Worm (Caenorhabditis elegans) whole organism, L4 larva: Measurements from ENCODE around the gene srx-119.

Source experiments
- D1046.2 ChIP-seq: fragments of 200-800 bp; sonication (Bioruptor generic); IDR thresholded peaks from 2 replicates; pipeline ENCODE4 v1.3.6; 2022; ENCODE audit warnings: missing genetic modification characterization, missing compliant biosample characterization
- F44E2.7 ChIP-seq: fragments of 200-800 bp; sonication (Bioruptor generic); IDR thresholded peaks from 2 replicates; pipeline ENCODE4 v2.1.2; 2022; ENCODE audit warnings: missing genetic modification characterization, missing compliant biosample characterization
- Y105C5A.15 ChIP-seq: fragments of 200-800 bp; sonication (Bioruptor generic); IDR thresholded peaks from 2 replicates; pipeline ENCODE4 v1.3.6; 2022; ENCODE audit warnings: missing genetic modification characterization, missing compliant biosample characterization
- Y75B8A.6 ChIP-seq: fragments of 200-800 bp; sonication (Bioruptor generic); IDR thresholded peaks from 2 replicates; pipeline ENCODE4 v1.3.6; 2022; ENCODE audit warnings: missing genetic modification reagents, missing genetic modification characterization, missing compliant biosample characterization
- arid-1 ChIP-seq: fragments of 200-800 bp; sonication (Bioruptor generic); conservative IDR thresholded peaks from 2 replicates; pipeline ENCODE4 v1.3.6; 2022; ENCODE audit warnings: missing genetic modification reagents, missing genetic modification characterization, missing compliant biosample characterization
- attf-4 ChIP-seq: sonication (generic microtip); optimal IDR thresholded peaks from 3 replicates; lab custom pipeline; 2017; ENCODE audit warnings: missing biosample characterization, missing genetic modification characterization
- ceh-20 ChIP-seq: fragments of 200-800 bp; sonication (Bioruptor generic); IDR thresholded peaks from 2 replicates; pipeline ENCODE4 v1.3.6; 2022; ENCODE audit warnings: missing genetic modification reagents, missing genetic modification characterization, missing compliant biosample characterization
- ceh-44 ChIP-seq: fragments of 200-800 bp; sonication (Bioruptor generic); IDR thresholded peaks from 2 replicates; pipeline ENCODE4 v1.3.6; 2022; ENCODE audit warnings: missing genetic modification reagents, missing genetic modification characterization, missing compliant biosample characterization
- ces-1 ChIP-seq: fragments of 150-350 bp; sonication (generic microtip); optimal IDR thresholded peaks from 4 replicates; lab custom pipeline; 2014; ENCODE audit warnings: missing biosample characterization, missing genetic modification reagents, missing genetic modification characterization
- cey-2 ChIP-seq: sonication (generic microtip); optimal IDR thresholded peaks from 3 replicates; lab custom pipeline; 2017; ENCODE audit warnings: missing genetic modification characterization, mild to moderate bottlenecking, missing compliant biosample characterization, antibody characterized with exemption, borderline replicate concordance; ENCODE audit not compliant: insufficient read depth
- ctbp-1 ChIP-seq: fragments of 200-800 bp; sonication (Bioruptor generic); IDR thresholded peaks from 2 replicates; pipeline ENCODE4 v1.3.6; 2022; ENCODE audit warnings: missing genetic modification reagents, missing genetic modification characterization, missing compliant biosample characterization
- daf-16 ChIP-seq, 3 experiments: sonication (generic microtip); optimal IDR thresholded peaks; 2 replicates each; lab custom pipeline; 2016 to 2017; ENCODE audit warnings: missing genetic modification characterization in 3 of 3, missing genetic modification reagents in 3 of 3, mild to moderate bottlenecking in 2 of 3, missing compliant biosample characterization in 2 of 3, missing biosample characterization in 1 of 3, moderate library complexity in 1 of 3
- dmd-6 ChIP-seq: fragments of 200-800 bp; sonication (Bioruptor generic); IDR thresholded peaks from 2 replicates; pipeline ENCODE4 v1.3.6; 2022; ENCODE audit warnings: missing genetic modification reagents, missing genetic modification characterization, missing compliant biosample characterization
- dmd-8 ChIP-seq: fragments of 200-800 bp; sonication (Bioruptor generic); IDR thresholded peaks from 2 replicates; pipeline ENCODE4 v1.3.6; 2022; ENCODE audit warnings: missing genetic modification characterization, missing compliant biosample characterization
- dve-1 ChIP-seq: sonication (generic microtip); optimal IDR thresholded peaks from 2 replicates; lab custom pipeline; 2017; ENCODE audit warnings: antibody characterized with exemption, mild to moderate bottlenecking, missing genetic modification characterization, missing compliant biosample characterization; ENCODE audit not compliant: insufficient read depth
- fkh-10 ChIP-seq: fragments of 150-350 bp; optimal IDR thresholded peaks from 2 replicates; lab custom pipeline; 2014; ENCODE audit warnings: missing biosample characterization, missing genetic modification reagents, missing genetic modification characterization
- hlh-11 ChIP-seq: fragments of 200-800 bp; sonication (Bioruptor generic); optimal IDR thresholded peaks from 2 replicates; lab custom pipeline; 2018; ENCODE audit warnings: mild to moderate bottlenecking, missing genetic modification characterization, missing compliant biosample characterization
- hmg-1.1 ChIP-seq: fragments of 200-800 bp; sonication (Bioruptor generic); IDR thresholded peaks from 2 replicates; pipeline ENCODE4 v1.3.6; 2022; ENCODE audit warnings: missing genetic modification reagents, missing genetic modification characterization, missing compliant biosample characterization
- lin-39 ChIP-seq: fragments of 150-350 bp; optimal IDR thresholded peaks from 2 replicates; lab custom pipeline; 2014; ENCODE audit warnings: missing biosample characterization, missing genetic modification reagents, missing genetic modification characterization
- mdl-1 ChIP-seq, 2 experiments: fragments of 150-350 bp in 1 of 2; sonication (generic microtip) in 1 of 2; optimal IDR thresholded peaks; 2 replicates each; lab custom pipeline; 2014 to 2017; ENCODE audit warnings: missing biosample characterization in 2 of 2, missing genetic modification characterization in 2 of 2
- mdt-29 ChIP-seq: fragments of 200-800 bp; sonication (Bioruptor generic); IDR thresholded peaks from 2 replicates; pipeline ENCODE4 v1.3.6; 2022; ENCODE audit warnings: missing genetic modification reagents, missing genetic modification characterization, missing compliant biosample characterization
- mxl-2 ChIP-seq: fragments of 200-800 bp; sonication (Bioruptor generic); conservative IDR thresholded peaks from 2 replicates; pipeline ENCODE4 v1.3.6; 2022; ENCODE audit warnings: missing genetic modification reagents, missing genetic modification characterization, missing compliant biosample characterization
- nhr-11 ChIP-seq: fragments of 150-350 bp; optimal IDR thresholded peaks from 2 replicates; lab custom pipeline; 2014; ENCODE audit warnings: missing biosample characterization, missing genetic modification characterization
- nhr-111 ChIP-seq: fragments of 200-800 bp; sonication (Bioruptor generic); optimal IDR thresholded peaks from 2 replicates; lab custom pipeline; 2018; ENCODE audit warnings: mild to moderate bottlenecking, missing genetic modification characterization, missing compliant biosample characterization
- nhr-28 ChIP-seq: fragments of 150-350 bp; optimal IDR thresholded peaks from 2 replicates; lab custom pipeline; 2014; ENCODE audit warnings: missing biosample characterization, missing genetic modification characterization
- nhr-77 ChIP-seq: fragments of 150-350 bp; optimal IDR thresholded peaks from 2 replicates; lab custom pipeline; 2014; ENCODE audit warnings: missing biosample characterization, missing genetic modification characterization
- pha-4 ChIP-seq, 2 experiments: fragments of 150-350 bp in 1 of 2; fragments of 200-800 bp in 1 of 2; sonication (Bioruptor generic) in 1 of 2; IDR thresholded peaks in 1 of 2; optimal IDR thresholded peaks in 1 of 2; 2 replicates each; pipeline versions ENCODE4 v1.3.6 to Lab custom; 2014 to 2022; ENCODE audit warnings: missing genetic modification characterization in 2 of 2, missing genetic modification reagents in 2 of 2, missing biosample characterization in 1 of 2, missing compliant biosample characterization in 1 of 2
- php-3 ChIP-seq: fragments of 200-800 bp; sonication (Bioruptor generic); IDR thresholded peaks from 2 replicates; pipeline ENCODE4 v1.3.6; 2022; ENCODE audit warnings: missing genetic modification reagents, missing genetic modification characterization, missing compliant biosample characterization
- rbr-2 ChIP-seq: sonication (generic microtip); optimal IDR thresholded peaks from 2 replicates; lab custom pipeline; 2016; ENCODE audit warnings: missing genotype, missing genetic modification characterization, missing compliant biosample characterization
- saeg-2 ChIP-seq: fragments of 200-800 bp; sonication (Bioruptor generic); IDR thresholded peaks from 2 replicates; pipeline ENCODE4 v1.3.6; 2022; ENCODE audit warnings: missing genetic modification reagents, missing genetic modification characterization, missing compliant biosample characterization
- sdz-12 ChIP-seq: fragments of 200-800 bp; sonication (Bioruptor generic); optimal IDR thresholded peaks from 2 replicates; lab custom pipeline; 2018; ENCODE audit warnings: mild to moderate bottlenecking, missing genetic modification characterization, missing compliant biosample characterization
- skn-1 ChIP-seq: fragments of 150-350 bp; optimal IDR thresholded peaks from 2 replicates; lab custom pipeline; 2014; ENCODE audit warnings: missing biosample characterization, missing genetic modification characterization
- snpc-1.2 ChIP-seq: fragments of 200-800 bp; sonication (Bioruptor generic); IDR thresholded peaks from 2 replicates; pipeline ENCODE4 v1.3.6; 2022; ENCODE audit warnings: missing genetic modification reagents, missing genetic modification characterization, missing compliant biosample characterization
- spr-3 ChIP-seq: fragments of 200-800 bp; sonication (Bioruptor generic); optimal IDR thresholded peaks from 2 replicates; lab custom pipeline; 2018; ENCODE audit warnings: mild to moderate bottlenecking, missing genetic modification characterization, missing compliant biosample characterization
- tra-1 ChIP-seq: fragments of 200-800 bp; sonication (Bioruptor generic); IDR thresholded peaks from 2 replicates; pipeline ENCODE4 v1.3.6; 2022; ENCODE audit warnings: missing genetic modification reagents, missing genetic modification characterization, missing compliant biosample characterization
- unc-62 ChIP-seq, 3 experiments: fragments of 150-350 bp in 1 of 3; sonication (generic microtip); optimal IDR thresholded peaks in 2 of 3; peaks in 1 of 3; 1 replicate in 1 of 3; 2 replicates in 2 of 3; lab custom pipeline; 2014 to 2017; ENCODE audit warnings: missing biosample characterization in 3 of 3, missing genetic modification characterization in 3 of 3, missing genetic modification reagents in 3 of 3, missing genotype in 1 of 3
- zag-1 ChIP-seq: fragments of 150-350 bp; optimal IDR thresholded peaks from 2 replicates; lab custom pipeline; 2014; ENCODE audit warnings: missing biosample characterization, missing genetic modification characterization
- zfp-2 ChIP-seq: sonication (generic microtip); optimal IDR thresholded peaks from 2 replicates; lab custom pipeline; 2016; ENCODE audit warnings: mild to moderate bottlenecking, missing genetic modification characterization, missing compliant biosample characterization
- zfp-3 ChIP-seq: fragments of 200-800 bp; sonication (Bioruptor generic); conservative IDR thresholded peaks from 2 replicates; pipeline ENCODE4 v1.3.6; 2022; ENCODE audit warnings: missing genetic modification reagents, missing genetic modification characterization, missing compliant biosample characterization
- zip-2 ChIP-seq: fragments of 150-350 bp; optimal IDR thresholded peaks from 2 replicates; lab custom pipeline; 2014; ENCODE audit warnings: missing biosample characterization, missing genetic modification characterization
- ztf-11 ChIP-seq: fragments of 150-350 bp; optimal IDR thresholded peaks from 2 replicates; lab custom pipeline; 2014; ENCODE audit warnings: missing biosample characterization, missing genetic modification characterization

The srx-119 gene

DNA sequence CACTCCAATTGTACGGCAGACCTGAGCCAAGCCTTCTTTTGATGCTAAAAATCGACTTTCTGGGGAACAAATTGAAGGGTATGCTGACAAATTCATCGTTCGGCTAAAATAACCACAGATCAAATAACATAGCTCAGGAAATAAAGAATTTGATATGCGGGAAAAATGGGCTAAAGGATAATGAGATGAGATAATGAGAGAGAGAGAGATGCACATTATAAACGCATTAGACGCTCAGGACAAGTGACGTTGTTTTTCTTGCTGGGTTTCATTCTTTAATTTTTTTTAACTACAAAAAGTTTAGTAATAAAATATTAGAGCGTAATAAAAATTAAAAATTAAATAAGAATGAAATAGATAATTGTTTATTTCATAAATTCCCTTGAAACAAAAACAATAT, 13.4 kb upstream of the srx-119 start, which contains the start of gene srh-69:
Gene srh-69, minus strand, starts transcription at position 101 of the 400 bp plus-strand sequence.
- TF ChIP-seq D1046.2 (GFP tag; lab: Robert Waterston, UW): no peak
- no peak for TF ChIP-seq ceh-44 (GFP tag; lab: Robert Waterston, UW)
- no peak for TF ChIP-seq nhr-111
- no peak for TF ChIP-seq fkh-10
- no peak for TF ChIP-seq nhr-77 (tag; lab: Kevin White, UChicago)
- no peak for TF ChIP-seq mdl-1 (tag; optimal IDR thresholded peaks at IDR 0.05; lab: Kevin White, UChicago)
- no peak for TF ChIP-seq skn-1 (tag; lab: Kevin White, UChicago)
- TF ChIP-seq zfp-3 (GFP tag; lab: Robert Waterston, UW): no peak

ce11 chrII:12516313-12516712, 11.7 kb upstream of the srx-119 start, which contains the start of gene srh-61:
Gene srh-61 (minus strand): TSS chrII:12516413.
- no peak for TF ChIP-seq pha-4 (GFP tag; IDR thresholded peaks at IDR 0.05; lab: Robert Waterston, UW)
- no peak for TF ChIP-seq pha-4 (tag; optimal IDR thresholded peaks at IDR 0.05; lab: Kevin White, UChicago)
- TF ChIP-seq mdt-29: no peak
- TF ChIP-seq unc-62 (GFP tag; optimal IDR thresholded peaks at IDR 0.05 in 1 of 2; lab: Kevin White, UChicago): peak in 1 of 2 experiments; percentile 49
- no peak for TF ChIP-seq unc-62 (tag; optimal IDR thresholded peaks at IDR 0.05; lab: Kevin White, UChicago)
- TF ChIP-seq, all 104 proteins: peak for 1

- TF ChIP-seq snpc-1.2 (GFP tag; lab: Robert Waterston, UW) (no peak), ces-1 (no peak), tra-1 (GFP tag; lab: Robert Waterston, UW) (no peak), zfp-3 (GFP tag; lab: Robert Waterston, UW) (no peak), dmd-6 (GFP tag; lab: Robert Waterston, UW) (peak; percentile 23; the same call in 1 of the 2 replicates), dve-1 (peak; percentile 72), nhr-111 (no peak), daf-16 (GFP tag; optimal IDR thresholded peaks at IDR 0.05; lab: Kevin White, UChicago) (no peak), daf-16 (tag; optimal IDR thresholded peaks at IDR 0.05; lab: Kevin White, UChicago) (peak; percentile 45), php-3 (GFP tag; lab: Robert Waterston, UW) (peak; percentile 38; the same call in 1 of the 2 replicates), nhr-11 (tag; lab: Kevin White, UChicago) (no peak), attf-4 (tag; lab: Kevin White, UChicago) (no peak), unc-62 (GFP tag; optimal IDR thresholded peaks at IDR 0.05 in 1 of 2; lab: Kevin White, UChicago) (peak in 1 of 2 experiments; percentile 47), unc-62 (tag; optimal IDR thresholded peaks at IDR 0.05; lab: Kevin White, UChicago) (no peak), arid-1 (GFP tag; lab: Robert Waterston, UW) (no peak), Y75B8A.6 (GFP tag; lab: Robert Waterston, UW) (no peak), nhr-28 (tag; lab: Kevin White, UChicago) (peak; percentile 4), mdt-29 (0 out of 2 replicates have a peak, but pooled peaks have one; percentile 9), Y105C5A.15 (GFP tag; lab: Robert Waterston, UW) (no peak), mxl-2 (GFP tag; lab: Robert Waterston, UW) (no peak), rbr-2 (tag; lab: Kevin White, UChicago) (no peak), hlh-11 (tag; lab: Kevin White, UChicago) (peak; percentile 22), F44E2.7 (GFP tag; lab: Robert Waterston, UW) (no peak), hmg-1.1 (GFP tag; lab: Robert Waterston, UW) (no peak)
These were observed 10.0 kb upstream of the srx-119 start for ce11 chrII:12518008-12518407.

- peak; percentile 86 for TF ChIP-seq nhr-77 (tag; lab: Kevin White, UChicago)
- no peak for TF ChIP-seq nhr-11 (tag; lab: Kevin White, UChicago)
- no peak for TF ChIP-seq zfp-2
- peak; percentile 82; the same call in 1 of the 2 replicates for TF ChIP-seq saeg-2 (GFP tag; lab: Robert Waterston, UW)
- peak; percentile 71; the same call in 1 of the 2 replicates for TF ChIP-seq pha-4 (GFP tag; IDR thresholded peaks at IDR 0.05; lab: Robert Waterston, UW)
- no peak for TF ChIP-seq pha-4 (tag; optimal IDR thresholded peaks at IDR 0.05; lab: Kevin White, UChicago)
- TF ChIP-seq lin-39: no peak
- TF ChIP-seq cey-2 (tag; lab: Kevin White, UChicago): no peak
- TF ChIP-seq dmd-6 (GFP tag; lab: Robert Waterston, UW): peak; percentile 98
- TF ChIP-seq php-3 (GFP tag; lab: Robert Waterston, UW): peak; percentile 95
- TF ChIP-seq zag-1 (tag; lab: Kevin White, UChicago): no peak
- no peak for TF ChIP-seq zip-2
- TF ChIP-seq spr-3 (GFP tag; lab: Kevin White, UChicago): no peak
- TF ChIP-seq dmd-8 (GFP tag; lab: Robert Waterston, UW): no peak
- no peak for TF ChIP-seq rbr-2 (tag; lab: Kevin White, UChicago)
- no peak for TF ChIP-seq D1046.2 (GFP tag; lab: Robert Waterston, UW)
- TF ChIP-seq ceh-20: no peak
- TF ChIP-seq ztf-11 (tag; lab: Kevin White, UChicago): no peak
- TF ChIP-seq hlh-11 (tag; lab: Kevin White, UChicago): peak; percentile 90
- peak; percentile 44; the same call in 1 of the 2 replicates for TF ChIP-seq ctbp-1 (GFP tag; lab: Robert Waterston, UW)
- TF ChIP-seq mdl-1 (tag; optimal IDR thresholded peaks at IDR 0.05; lab: Kevin White, UChicago): peak in 1 of 2 experiments; percentile 50
- no peak for TF ChIP-seq sdz-12 (GFP tag; lab: Kevin White, UChicago)
These were observed 9.2 kb upstream of the srx-119 start, which contains the start of gene srh-70 for ce11 chrII:12518809-12519344. Gene srh-70 (minus strand): TSS chrII:12518859.
